Worm (Caenorhabditis elegans) whole organism, L2 larva: Measurements from ENCODE around the gene fndc-1.

Experiments
- aly-2 ChIP-seq: fragments of 150-350 bp; optimal IDR thresholded peaks from 2 replicates; lab custom pipeline; 2014; ENCODE audit warnings: missing biosample characterization, missing genetic modification characterization
- ceh-16 ChIP-seq: fragments of 150-350 bp; optimal IDR thresholded peaks from 2 replicates; lab custom pipeline; 2014; ENCODE audit warnings: missing biosample characterization, missing genetic modification characterization
- egl-27 ChIP-seq: sonication (generic microtip); optimal IDR thresholded peaks from 3 replicates; lab custom pipeline; 2017; ENCODE audit warnings: missing biosample characterization, missing genetic modification reagents, missing genetic modification characterization
- lin-13 ChIP-seq: fragments of 150-350 bp; optimal IDR thresholded peaks from 2 replicates; lab custom pipeline; 2014; ENCODE audit warnings: missing biosample characterization, missing genetic modification reagents, missing genetic modification characterization
- lin-39 ChIP-seq: fragments of 150-350 bp; optimal IDR thresholded peaks from 2 replicates; lab custom pipeline; 2014; ENCODE audit warnings: missing biosample characterization, missing genetic modification reagents, missing genetic modification characterization
- mdl-1 ChIP-seq, 2 experiments: fragments of 150-350 bp in 1 of 2; sonication (generic microtip) in 1 of 2; optimal IDR thresholded peaks; 2 replicates each; lab custom pipeline; 2017; ENCODE audit warnings: missing biosample characterization in 2 of 2, missing genetic modification characterization in 2 of 2
- nhr-11 ChIP-seq: fragments of 150-350 bp; optimal IDR thresholded peaks from 2 replicates; lab custom pipeline; 2014; ENCODE audit warnings: missing biosample characterization, missing genetic modification characterization
- nhr-129 ChIP-seq: fragments of 150-350 bp; optimal IDR thresholded peaks from 2 replicates; lab custom pipeline; 2014; ENCODE audit warnings: missing biosample characterization, missing genetic modification characterization
- nhr-23 ChIP-seq: fragments of 150-350 bp; optimal IDR thresholded peaks from 2 replicates; lab custom pipeline; 2014; ENCODE audit warnings: missing biosample characterization, missing genetic modification reagents, missing genetic modification characterization
- nhr-237 ChIP-seq: fragments of 150-350 bp; optimal IDR thresholded peaks from 2 replicates; lab custom pipeline; 2014; ENCODE audit warnings: missing biosample characterization, missing genetic modification characterization
- nhr-6 ChIP-seq: fragments of 150-350 bp; optimal IDR thresholded peaks from 2 replicates; lab custom pipeline; 2014; ENCODE audit warnings: missing biosample characterization, missing genetic modification characterization
- unc-62 ChIP-seq: fragments of 150-350 bp; optimal IDR thresholded peaks from 2 replicates; lab custom pipeline; 2014; ENCODE audit warnings: missing biosample characterization, missing genetic modification reagents, missing genetic modification characterization
- ztf-4 ChIP-seq: fragments of 150-350 bp; optimal IDR thresholded peaks from 2 replicates; lab custom pipeline; 2014; ENCODE audit warnings: missing biosample characterization, missing genetic modification characterization

ce11 chrII:11274876-11275275 is 37.8 kb upstream of the fndc-1 start:
- TF ChIP-seq ceh-16 (tag; lab: Kevin White, UChicago): no peak
- no peak for TF ChIP-seq egl-27
- no peak for TF ChIP-seq nhr-237 (tag; lab: Kevin White, UChicago)
- TF ChIP-seq lin-13 (GFP tag; lab: Kevin White, UChicago): no peak
- TF ChIP-seq ztf-4 (tag; lab: Kevin White, UChicago): no peak
- no peak for TF ChIP-seq lin-39 (tag; lab: Kevin White, UChicago)
- no peak for TF ChIP-seq nhr-6 (tag; lab: Kevin White, UChicago)
- TF ChIP-seq mdl-1 (tag; optimal IDR thresholded peaks at IDR 0.05; lab: Kevin White, UChicago): no peak
- no peak for TF ChIP-seq nhr-11
- TF ChIP-seq nhr-129 (tag; lab: Kevin White, UChicago): no peak
- no peak for TF ChIP-seq unc-62 (GFP tag; lab: Kevin White, UChicago)
- no peak for TF ChIP-seq aly-2 (tag; lab: Kevin White, UChicago)
- TF ChIP-seq nhr-23 (tag; lab: Kevin White, UChicago): no peak
